Fruit fly (Drosophila melanogaster) whole organism, wandering third instar larva: ENCODE measurements around the gene CG13067.

Experiments used
- Abd-B ChIP-seq: fragments of >200 bp; optimal IDR thresholded peaks from 2 replicates; lab custom pipeline; 2017; ENCODE audit warnings: missing biosample characterization, missing genetic modification characterization
- CG32264 ChIP-seq: fragments of 200-800 bp; sonication (Bioruptor generic); optimal IDR thresholded peaks from 2 replicates; lab custom pipeline; 2016; ENCODE audit warnings: missing biosample characterization, missing genetic modification characterization
- br ChIP-seq: fragments of 200-800 bp; sonication (Bioruptor generic); optimal IDR thresholded peaks from 2 replicates; lab custom pipeline; 2016; ENCODE audit warnings: missing biosample characterization, missing genetic modification characterization
- h ChIP-seq: fragments of 200-800 bp; sonication (Bioruptor generic); optimal IDR thresholded peaks from 3 replicates; lab custom pipeline; 2016; ENCODE audit warnings: missing biosample characterization, mild to moderate bottlenecking, missing genetic modification characterization
- rgr ChIP-seq: fragments of 200-800 bp; sonication (Bioruptor generic); optimal IDR thresholded peaks from 3 replicates; lab custom pipeline; 2016; ENCODE audit warnings: missing biosample characterization, mild to moderate bottlenecking, missing genetic modification characterization

dm6 chr3L:16233850-16234494, 37.1 kb upstream of the CG13067 start:
- peak; percentile 21 for TF ChIP-seq rgr (GFP tag; lab: Kevin White, UChicago)
- TF ChIP-seq br (GFP tag; lab: Kevin White, UChicago): no peak
- TF ChIP-seq CG32264 (GFP tag; lab: Kevin White, UChicago): no peak
- TF ChIP-seq Abd-B: no peak
- peak; percentile 32 for TF ChIP-seq h (GFP tag; lab: Kevin White, UChicago)
